Fruit fly (Drosophila melanogaster) whole organism: ENCODE measurements around the gene CG43447.

Experiments
- CG8478 ChIP-seq: fragments of >200 bp; optimal IDR thresholded peaks from 2 replicates; lab custom pipeline; 2018; ENCODE audit warnings: inconsistent platforms
- Dll ChIP-seq: fragments of >200 bp; optimal IDR thresholded peaks from 2 replicates; lab custom pipeline; 2017
- EcR ChIP-seq, 2 experiments: fragments of >200 bp; optimal IDR thresholded peaks; 2 replicates each; lab custom pipeline; 2017; ENCODE audit warnings: missing biosample characterization in 2 of 2, missing genetic modification characterization in 2 of 2, missing genetic modification reagents in 2 of 2
- pan ChIP-seq: fragments of >200 bp; optimal IDR thresholded peaks from 2 replicates; lab custom pipeline; 2017
- psq ChIP-seq: fragments of >200 bp; optimal IDR thresholded peaks from 2 replicates; lab custom pipeline; 2017
- usp ChIP-seq: fragments of >200 bp; optimal IDR thresholded peaks from 2 replicates; lab custom pipeline; 2017; ENCODE audit warnings: missing biosample characterization, missing genetic modification characterization, mixed read lengths

DNA sequence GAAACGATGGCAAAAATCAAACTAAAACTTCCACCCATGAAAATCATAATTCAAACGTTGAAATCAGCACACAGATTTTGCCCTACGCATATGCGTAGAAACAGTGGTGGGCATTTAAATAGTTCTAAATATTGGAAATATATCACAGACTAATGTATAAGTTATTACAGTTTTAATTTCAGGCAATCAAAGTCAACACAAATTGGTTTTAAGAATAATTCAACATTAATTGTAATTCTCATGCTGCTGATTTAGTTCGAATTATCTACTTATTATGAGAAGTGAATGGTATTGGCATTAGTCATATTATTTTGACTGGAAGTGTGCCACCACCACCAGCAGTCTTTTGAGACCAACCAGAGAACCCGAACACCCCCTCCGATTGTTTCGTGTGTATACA is 13.4 kb upstream of the CG43447 start:
- TF ChIP-seq EcR (GFP tag; optimal IDR thresholded peaks at IDR 0.05; lab: Kevin White, UChicago) (no peak), psq (lab: Kevin White, UChicago) (no peak), Dll (lab: Kevin White, UChicago) (no peak), CG8478 (lab: Kevin White, UChicago) (no peak), usp (GFP tag; lab: Kevin White, UChicago) (no peak), pan (lab: Kevin White, UChicago) (no peak)
